Fruit fly (Drosophila melanogaster): ENCODE measurements around the gene Diedel.
A peak's percentile ranks its signal among the peaks of the same experiment; 100 is the strongest.

Gene Diedel

dm6 chr3R:29519332-29519731 lies 25.7 kb downstream of the Diedel start (continued):
- TF ChIP-seq crol (GFP tag; IDR thresholded peaks at IDR 0.05) (no peak), da (GFP tag; optimal IDR thresholded peaks at IDR 0.05) (no peak), CG9932 (GFP tag; IDR thresholded peaks at IDR 0.05) (no peak), Atf-2 (GFP tag; optimal IDR thresholded peaks at IDR 0.05) (no peak), phol (tag; optimal IDR thresholded peaks at IDR 0.05) (peak; percentile 62), chn (GFP tag; optimal IDR thresholded peaks at IDR 0.05) (no peak), scrt (GFP tag; optimal IDR thresholded peaks at IDR 0.05) (no peak), CG7963 (GFP tag; IDR thresholded peaks at IDR 0.05; ENCODE audit: partially characterized antibody) (no peak), CG7556 (GFP tag; optimal IDR thresholded peaks at IDR 0.05) (no peak), Stat92E (GFP tag; optimal IDR thresholded peaks at IDR 0.05) (no peak), so (GFP tag; IDR thresholded peaks at IDR 0.05) (no peak), gt (GFP tag; IDR thresholded peaks at IDR 0.05) (0 out of 2 replicates have a peak, but pooled peaks have one; percentile 17), caup (GFP tag; optimal IDR thresholded peaks at IDR 0.05; ENCODE audit: severe bottlenecking) (no peak), her (GFP tag; optimal IDR thresholded peaks at IDR 0.05) (no peak), Max (GFP tag; optimal IDR thresholded peaks at IDR 0.05) (no peak), Trl (optimal IDR thresholded peaks at IDR 0.05) (no peak), Trl (GFP tag; optimal IDR thresholded peaks at IDR 0.05) (no peak), CG1603 (tag; optimal IDR thresholded peaks at IDR 0.05) (no peak), pita (GFP tag; optimal IDR thresholded peaks at IDR 0.05) (no peak), gro (GFP tag; optimal IDR thresholded peaks at IDR 0.05) (no peak), Dref (GFP tag; IDR thresholded peaks at IDR 0.05) (no peak), CG43689 (GFP tag; IDR thresholded peaks at IDR 0.05) (no peak), stwl (tag; optimal IDR thresholded peaks at IDR 0.05) (no peak), ewg (GFP tag; optimal IDR thresholded peaks at IDR 0.05) (peak; percentile 3), nerfin-1 (tag; optimal IDR thresholded peaks at IDR 0.05) (no peak), Abd-B (GFP tag; optimal IDR thresholded peaks at IDR 0.05) (no peak), CG10654 (GFP tag; optimal IDR thresholded peaks at IDR 0.05) (no peak), pros (GFP tag; optimal IDR thresholded peaks at IDR 0.05) (no peak), Dek (tag; optimal IDR thresholded peaks at IDR 0.05) (no peak), Hr51 (GFP tag; optimal IDR thresholded peaks at IDR 0.05) (peak in 1 of 2 experiments; percentile 53), dan (GFP tag; IDR thresholded peaks at IDR 0.05) (no peak), unpg (GFP tag; optimal IDR thresholded peaks at IDR 0.05) (peak; percentile 54), yki (optimal IDR thresholded peaks at IDR 0.05) (no peak), CG2202 (tag; optimal IDR thresholded peaks at IDR 0.05) (no peak), ATbp (GFP tag; optimal IDR thresholded peaks at IDR 0.05) (no peak), CG11093 (GFP tag; IDR thresholded peaks at IDR 0.05) (no peak), CG9817 (tag; optimal IDR thresholded peaks at IDR 0.05) (no peak), CG7357 (GFP tag; IDR thresholded peaks at IDR 0.05) (no peak), CG2712 (tag; optimal IDR thresholded peaks at IDR 0.05) (peak; percentile 65), Xrp1 (GFP tag; IDR thresholded peaks at IDR 0.05) (peak; percentile 37; the same call in 1 of the 2 replicates), gcm (GFP tag; optimal IDR thresholded peaks at IDR 0.05) (no peak), sna (GFP tag; IDR thresholded peaks at IDR 0.05; ENCODE audit: partially characterized antibody) (no peak), ato (GFP tag; IDR thresholded peaks at IDR 0.05; ENCODE audit: partially characterized antibody) (no peak), CG9727 (GFP tag; optimal IDR thresholded peaks at IDR 0.05) (peak; percentile 35), Mes4 (GFP tag; optimal IDR thresholded peaks at IDR 0.05) (no peak), prd (optimal IDR thresholded peaks at IDR 0.05) (no peak), prd (GFP tag; IDR thresholded peaks at IDR 0.05) (peak; percentile 64; the same call in 2 of the 3 replicates), MESR4 (GFP tag; optimal IDR thresholded peaks at IDR 0.05) (no peak), CG5180 (GFP tag; optimal IDR thresholded peaks at IDR 0.05) (no peak), CG14667 (GFP tag; IDR thresholded peaks at IDR 0.05) (0 out of 2 replicates have a peak, but pooled peaks have one; percentile 18), nom (GFP tag; optimal IDR thresholded peaks at IDR 0.05) (peak; percentile 67)
